Worm (Caenorhabditis elegans) whole organism, young adult: ENCODE data around the gene C03C10.5.

Source experiments
- B0336.3 ChIP-seq: fragments of 200-800 bp; sonication (Bioruptor generic); IDR thresholded peaks from 2 replicates; pipeline ENCODE4 v1.3.6; 2022; ENCODE audit warnings: missing genetic modification characterization, missing compliant biosample characterization
- ama-1 ChIP-seq, 3 experiments: fragments of 150-350 bp in 1 of 3; sonication (generic microtip) in 2 of 3; optimal IDR thresholded peaks; 2 replicates each; lab custom pipeline; 2014 to 2018; ENCODE audit warnings: missing biosample characterization in 2 of 3, missing genetic modification characterization in 2 of 3, missing genetic modification reagents in 2 of 3
- athp-1 ChIP-seq: sonication (generic microtip); optimal IDR thresholded peaks from 2 replicates; lab custom pipeline; 2017; ENCODE audit warnings: mild to moderate bottlenecking, missing genetic modification characterization, missing compliant biosample characterization
- ekl-4 ChIP-seq: fragments of 200-800 bp; sonication (Bioruptor generic); IDR thresholded peaks from 2 replicates; pipeline ENCODE4 v1.3.6; 2022; ENCODE audit warnings: missing genetic modification reagents, missing genetic modification characterization, missing compliant biosample characterization
- mcd-1 ChIP-seq: fragments of 200-800 bp; sonication (Bioruptor generic); IDR thresholded peaks from 2 replicates; pipeline ENCODE4 v1.3.6; 2022; ENCODE audit warnings: missing genetic modification reagents, missing genetic modification characterization, missing compliant biosample characterization
- nfya-2 ChIP-seq: fragments of 200-800 bp; sonication (Bioruptor generic); IDR thresholded peaks from 2 replicates; pipeline ENCODE4 v1.3.6; 2022; ENCODE audit warnings: missing genetic modification reagents, missing genetic modification characterization, missing compliant biosample characterization
- nhr-120 ChIP-seq: fragments of 200-800 bp; sonication (Bioruptor generic); IDR thresholded peaks from 2 replicates; pipeline ENCODE4 v1.3.6; 2022; ENCODE audit warnings: missing genetic modification characterization, missing compliant biosample characterization
- ztf-6 ChIP-seq: fragments of 200-800 bp; sonication (Bioruptor generic); IDR thresholded peaks from 2 replicates; pipeline ENCODE4 v1.3.6; 2022; ENCODE audit warnings: missing genetic modification reagents, missing genetic modification characterization, missing compliant biosample characterization

DNA sequence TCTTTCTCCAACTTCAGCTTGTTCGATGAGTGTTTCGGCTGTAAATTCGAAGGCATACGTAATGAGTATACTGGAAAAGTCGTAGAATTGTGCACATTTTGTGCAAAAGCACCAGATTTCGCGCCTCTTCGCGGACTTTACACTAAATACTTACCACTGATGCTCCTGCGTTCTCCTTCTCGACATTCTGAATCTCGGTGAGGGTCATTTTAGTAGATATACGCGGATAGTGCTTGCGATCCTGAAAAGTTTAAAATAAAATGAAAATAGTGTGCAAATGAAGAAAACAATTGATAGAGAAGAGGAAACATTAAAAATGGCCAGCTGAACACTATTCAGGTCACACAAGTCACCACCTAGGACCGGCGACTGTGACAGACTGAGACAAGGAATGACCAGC lies 2.8 kb upstream of the C03C10.5 start, which contains the start of gene rnr-2:
- TF ChIP-seq B0336.3 (GFP tag; lab: Robert Waterston, UW) (no peak), athp-1 (no peak), nfya-2 (GFP tag; lab: Robert Waterston, UW) (no peak), ztf-6 (GFP tag; lab: Robert Waterston, UW) (no peak), mcd-1 (GFP tag; lab: Robert Waterston, UW) (no peak), nhr-120 (GFP tag; lab: Robert Waterston, UW) (no peak), ekl-4 (GFP tag; lab: Robert Waterston, UW) (0 out of 2 replicates have a peak, but pooled peaks have one; percentile 39), ama-1 (optimal IDR thresholded peaks at IDR 0.05; lab: Kevin White, UChicago) (no peak), ama-1 (GFP tag; optimal IDR thresholded peaks at IDR 0.05; lab: Kevin White, UChicago) (no peak)
